Fruit fly (Drosophila melanogaster) whole organism, embryonic: ENCODE data around the gene Acf.

Source experiments
- Abd-B ChIP-seq: fragments of 200-800 bp; sonication (Bioruptor generic); optimal IDR thresholded peaks from 2 replicates; lab custom pipeline; 2018; ENCODE audit warnings: missing biosample characterization, mild to moderate bottlenecking, missing genetic modification characterization, moderate library complexity
- B-H2 ChIP-seq: fragments of 200-800 bp; sonication (Bioruptor generic); optimal IDR thresholded peaks from 2 replicates; lab custom pipeline; 2018; ENCODE audit warnings: missing biosample characterization, mild to moderate bottlenecking, missing genetic modification characterization
- CG10431 ChIP-seq: fragments of 200-800 bp; sonication (Bioruptor generic); optimal IDR thresholded peaks from 3 replicates; lab custom pipeline; 2018; ENCODE audit warnings: missing biosample characterization, mild to moderate bottlenecking, missing genetic modification characterization
- CG10959 ChIP-seq: fragments of 200-800 bp; sonication (Bioruptor generic); IDR thresholded peaks from 2 replicates; pipeline ENCODE4 v1.3.6; 2022; ENCODE audit warnings: missing biosample characterization, missing genetic modification characterization
- CG15696 ChIP-seq: fragments of 200-800 bp; sonication (Bioruptor generic); optimal IDR thresholded peaks from 2 replicates; lab custom pipeline; 2019; ENCODE audit warnings: missing biosample characterization, mild to moderate bottlenecking, missing genetic modification characterization, moderate library complexity
- CG17802 ChIP-seq: fragments of 200-800 bp; sonication (Bioruptor generic); optimal IDR thresholded peaks from 2 replicates; lab custom pipeline; 2018; ENCODE audit warnings: missing biosample characterization, mild to moderate bottlenecking, missing genetic modification characterization, moderate library complexity
- CG2120 ChIP-seq: fragments of 200-800 bp; sonication (Bioruptor generic); optimal IDR thresholded peaks from 3 replicates; lab custom pipeline; 2016; ENCODE audit warnings: missing biosample characterization, missing genetic modification characterization
- CG31441 ChIP-seq: fragments of 200-800 bp; sonication (Bioruptor generic); IDR thresholded peaks from 2 replicates; pipeline ENCODE4 v1.3.6; 2022; ENCODE audit warnings: missing biosample characterization, missing genetic modification characterization
- CG43689 ChIP-seq: fragments of 200-800 bp; sonication (Bioruptor generic); IDR thresholded peaks from 2 replicates; pipeline ENCODE4 v1.3.6; 2022; ENCODE audit warnings: missing biosample characterization, missing genetic modification characterization
- CG6683 ChIP-seq: fragments of 200-800 bp; sonication (Bioruptor generic); optimal IDR thresholded peaks from 2 replicates; lab custom pipeline; 2017; ENCODE audit warnings: missing biosample characterization, mild to moderate bottlenecking, missing genetic modification characterization, missing genetic modification reagents
- CG6791 ChIP-seq: fragments of 200-800 bp; sonication (Bioruptor generic); IDR thresholded peaks from 3 replicates; pipeline ENCODE4 v1.3.6; 2022; ENCODE audit warnings: missing biosample characterization, missing genetic modification characterization; ENCODE audit not compliant: partially characterized antibody
- CG7271 ChIP-seq: fragments of 200-800 bp; sonication (Bioruptor generic); optimal IDR thresholded peaks from 2 replicates; lab custom pipeline; 2018; ENCODE audit warnings: missing biosample characterization, mild to moderate bottlenecking, missing genetic modification characterization, moderate library complexity
- CG7357 ChIP-seq: fragments of 200-800 bp; sonication (Bioruptor generic); IDR thresholded peaks from 3 replicates; pipeline ENCODE4 v1.3.6; 2022; ENCODE audit warnings: missing biosample characterization, missing genetic modification characterization
- CG7786 ChIP-seq: fragments of 200-800 bp; sonication (Bioruptor generic); optimal IDR thresholded peaks from 2 replicates; lab custom pipeline; 2016; ENCODE audit warnings: missing biosample characterization, missing genetic modification characterization
- CG8089 ChIP-seq: fragments of 200-800 bp; sonication (Bioruptor generic); optimal IDR thresholded peaks from 3 replicates; lab custom pipeline; 2016; ENCODE audit warnings: missing biosample characterization, missing genetic modification characterization
- CG8281 ChIP-seq: fragments of 200-800 bp; sonication (Bioruptor generic); optimal IDR thresholded peaks from 2 replicates; lab custom pipeline; 2018; ENCODE audit warnings: missing biosample characterization, mild to moderate bottlenecking, missing genetic modification characterization, moderate library complexity
- CG9437 ChIP-seq: fragments of 200-800 bp; sonication (Bioruptor generic); optimal IDR thresholded peaks from 2 replicates; lab custom pipeline; 2018; ENCODE audit warnings: missing biosample characterization, mild to moderate bottlenecking, missing genetic modification characterization
- CoRest ChIP-seq: fragments of 200-800 bp; sonication (Bioruptor generic); optimal IDR thresholded peaks from 3 replicates; lab custom pipeline; 2018; ENCODE audit warnings: missing biosample characterization, mild to moderate bottlenecking, missing genetic modification characterization, moderate library complexity
- D ChIP-seq, 2 experiments: fragments of 200-800 bp in 1 of 2; fragments of >200 bp in 1 of 2; sonication (Bioruptor generic) in 1 of 2; optimal IDR thresholded peaks; 2 replicates in 1 of 2; 3 replicates in 1 of 2; lab custom pipeline; 2017; ENCODE audit warnings: mild to moderate bottlenecking in 1 of 2, missing biosample characterization in 1 of 2, missing genetic modification characterization in 1 of 2, missing genetic modification reagents in 1 of 2
- Dad ChIP-seq: fragments of 200-800 bp; sonication (Bioruptor generic); optimal IDR thresholded peaks from 3 replicates; lab custom pipeline; 2016; ENCODE audit warnings: missing biosample characterization, missing genetic modification characterization
- Dbx ChIP-seq: fragments of 200-800 bp; sonication (Bioruptor generic); IDR thresholded peaks from 3 replicates; pipeline ENCODE4 v1.3.6; 2022; ENCODE audit warnings: missing biosample characterization, missing genetic modification characterization
- Dp ChIP-seq: fragments of 200-800 bp; sonication (Bioruptor generic); optimal IDR thresholded peaks from 2 replicates; lab custom pipeline; 2018; ENCODE audit warnings: missing biosample characterization, mild to moderate bottlenecking, missing genetic modification characterization, moderate library complexity
- Drgx ChIP-seq: fragments of 200-800 bp; sonication (Bioruptor generic); IDR thresholded peaks from 2 replicates; pipeline ENCODE4 v1.3.6; 2022; ENCODE audit warnings: missing biosample characterization, missing genetic modification characterization
- E2f2 ChIP-seq: fragments of 200-800 bp; sonication (Bioruptor generic); IDR thresholded peaks from 2 replicates; pipeline ENCODE4 v1.3.6; 2022; ENCODE audit warnings: missing biosample characterization, missing genetic modification characterization
- Ets97D ChIP-seq: fragments of 200-800 bp; sonication (Bioruptor generic); optimal IDR thresholded peaks from 3 replicates; lab custom pipeline; 2016; ENCODE audit warnings: missing biosample characterization, missing genetic modification characterization
- Gug ChIP-seq: fragments of 200-800 bp; sonication (Bioruptor generic); IDR thresholded peaks from 4 replicates; pipeline ENCODE4 v1.3.6; 2022; ENCODE audit warnings: missing biosample characterization, missing genetic modification characterization
- HLH3B ChIP-seq: fragments of 200-800 bp; sonication (Bioruptor generic); IDR thresholded peaks from 2 replicates; pipeline ENCODE4 v1.3.6; 2022; ENCODE audit warnings: missing biosample characterization, missing genetic modification characterization
- Hey ChIP-seq: fragments of 200-800 bp; sonication (Bioruptor generic); optimal IDR thresholded peaks from 3 replicates; lab custom pipeline; 2018; ENCODE audit warnings: missing biosample characterization, mild to moderate bottlenecking, missing genetic modification characterization
- Hmx ChIP-seq: fragments of 200-800 bp; sonication (Bioruptor generic); optimal IDR thresholded peaks from 2 replicates; lab custom pipeline; 2016; ENCODE audit warnings: missing biosample characterization, missing genetic modification characterization
- Meics ChIP-seq: fragments of 200-800 bp; sonication (Bioruptor generic); optimal IDR thresholded peaks from 2 replicates; lab custom pipeline; 2017; ENCODE audit warnings: missing biosample characterization, mild to moderate bottlenecking, missing genetic modification characterization
- Myb ChIP-seq: fragments of 200-800 bp; sonication (Bioruptor generic); optimal IDR thresholded peaks from 2 replicates; lab custom pipeline; 2016; ENCODE audit warnings: missing biosample characterization, missing genetic modification characterization
- PHDP ChIP-seq: fragments of 200-800 bp; sonication (Bioruptor generic); optimal IDR thresholded peaks from 3 replicates; lab custom pipeline; 2018; ENCODE audit warnings: missing biosample characterization, mild to moderate bottlenecking, missing genetic modification characterization, moderate library complexity
- Six4 ChIP-seq: fragments of 200-800 bp; sonication (Bioruptor generic); optimal IDR thresholded peaks from 2 replicates; lab custom pipeline; 2016; ENCODE audit warnings: missing biosample characterization, missing genetic modification characterization
- Ssrp ChIP-seq: fragments of 200-800 bp; sonication (Bioruptor generic); optimal IDR thresholded peaks from 2 replicates; lab custom pipeline; 2018; ENCODE audit warnings: missing biosample characterization, mild to moderate bottlenecking, missing genetic modification characterization, moderate library complexity
- bab2 ChIP-seq: fragments of 200-800 bp; sonication (Bioruptor generic); optimal IDR thresholded peaks from 2 replicates; lab custom pipeline; 2016; ENCODE audit warnings: missing biosample characterization, missing genetic modification characterization
- btn ChIP-seq: fragments of 200-800 bp; sonication (Bioruptor generic); optimal IDR thresholded peaks from 2 replicates; lab custom pipeline; 2016; ENCODE audit warnings: missing biosample characterization, missing genetic modification characterization
- cato ChIP-seq: fragments of 200-800 bp; sonication (Bioruptor generic); optimal IDR thresholded peaks from 2 replicates; lab custom pipeline; 2016; ENCODE audit warnings: missing biosample characterization, missing genetic modification characterization, borderline replicate concordance
- chif ChIP-seq, 2 experiments: fragments of 200-800 bp; sonication (Bioruptor generic); optimal IDR thresholded peaks; 3 replicates each; lab custom pipeline; 2016; ENCODE audit warnings: missing biosample characterization in 2 of 2, missing genetic modification characterization in 2 of 2
- gcm ChIP-seq: fragments of 200-800 bp; sonication (Bioruptor generic); optimal IDR thresholded peaks from 2 replicates; lab custom pipeline; 2019; ENCODE audit warnings: missing biosample characterization, mild to moderate bottlenecking, missing genetic modification characterization, moderate library complexity
- nau ChIP-seq: fragments of 200-800 bp; sonication (Bioruptor generic); optimal IDR thresholded peaks from 3 replicates; lab custom pipeline; 2017; ENCODE audit warnings: missing biosample characterization, mild to moderate bottlenecking, missing genetic modification characterization, missing genetic modification reagents
- nmo ChIP-seq: fragments of 200-800 bp; sonication (Bioruptor generic); optimal IDR thresholded peaks from 2 replicates; lab custom pipeline; 2018; ENCODE audit warnings: missing biosample characterization, mild to moderate bottlenecking, missing genetic modification characterization, moderate library complexity
- nom ChIP-seq: fragments of 200-800 bp; sonication (Bioruptor generic); optimal IDR thresholded peaks from 2 replicates; lab custom pipeline; 2017; ENCODE audit warnings: missing biosample characterization, missing genetic modification characterization, mild to moderate bottlenecking, moderate library complexity, missing genetic modification reagents
- pros ChIP-seq: fragments of 200-800 bp; sonication (Bioruptor generic); optimal IDR thresholded peaks from 3 replicates; lab custom pipeline; 2019; ENCODE audit warnings: missing biosample characterization, mild to moderate bottlenecking, missing genetic modification characterization, moderate library complexity
- schlank ChIP-seq: fragments of 200-800 bp; sonication (Bioruptor generic); optimal IDR thresholded peaks from 2 replicates; lab custom pipeline; 2018; ENCODE audit warnings: missing biosample characterization, mild to moderate bottlenecking, missing genetic modification characterization
- so ChIP-seq: fragments of 200-800 bp; sonication (Bioruptor generic); IDR thresholded peaks from 3 replicates; pipeline ENCODE4 v1.3.6; 2022; ENCODE audit warnings: missing biosample characterization, missing genetic modification characterization
- sqz ChIP-seq: fragments of 200-800 bp; sonication (Bioruptor generic); optimal IDR thresholded peaks from 3 replicates; lab custom pipeline; 2018; ENCODE audit warnings: missing biosample characterization, mild to moderate bottlenecking, missing genetic modification characterization
- sug ChIP-seq: fragments of 200-800 bp; optimal IDR thresholded peaks from 2 replicates; lab custom pipeline; 2019; ENCODE audit warnings: missing biosample characterization, mild to moderate bottlenecking, missing genetic modification characterization, moderate library complexity
- twi ChIP-seq: fragments of 200-800 bp; optimal IDR thresholded peaks from 2 replicates; lab custom pipeline; 2019; ENCODE audit warnings: missing biosample characterization, mild to moderate bottlenecking, missing genetic modification characterization, moderate library complexity
- vfl ChIP-seq: fragments of 200-800 bp; sonication (Bioruptor generic); optimal IDR thresholded peaks from 2 replicates; lab custom pipeline; 2016; ENCODE audit warnings: missing biosample characterization, missing genetic modification characterization
- vnd ChIP-seq: fragments of 200-800 bp; sonication (Bioruptor generic); IDR thresholded peaks from 3 replicates; pipeline ENCODE4 v1.3.6; 2022; ENCODE audit warnings: missing biosample characterization, missing genetic modification characterization; ENCODE audit not compliant: partially characterized antibody

Gene Acf

DNA sequence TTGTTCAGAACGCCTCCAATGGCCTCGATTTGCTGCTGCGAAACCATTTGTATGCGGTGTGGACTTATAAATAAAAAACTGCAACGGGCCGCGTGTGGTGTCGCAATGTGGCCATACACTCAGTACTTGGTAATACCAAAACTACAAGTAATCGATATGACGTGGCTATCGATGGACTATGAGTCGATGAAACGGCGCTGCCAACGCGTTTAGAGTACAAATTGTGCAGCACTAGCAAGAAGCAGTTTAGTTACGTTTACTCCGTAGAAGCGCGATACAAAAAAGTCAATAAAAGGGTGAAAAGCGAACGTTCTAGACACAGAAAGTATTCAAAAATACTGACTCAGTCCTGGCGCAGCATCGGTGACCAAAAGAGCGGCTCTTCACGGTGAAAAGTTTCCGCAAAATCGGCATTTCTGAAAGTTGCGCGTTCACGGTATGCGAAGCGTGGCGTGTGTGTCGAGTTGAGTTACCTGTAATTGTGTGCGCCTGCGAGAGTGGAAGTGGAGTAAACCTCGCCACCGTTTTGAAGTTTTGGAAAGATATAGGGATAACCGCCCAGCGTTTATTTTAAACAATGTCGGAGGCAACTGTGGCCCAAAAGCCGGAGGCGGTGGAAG, 46.2 kb upstream of the Acf start, which contains the start of the genes nero and CG1910:
nero (minus strand) TSS at position 130 of the 620 bp plus-strand sequence.
CG1910 (plus strand) TSS at position 215 of the 620 bp plus-strand sequence.
- TF ChIP-seq vfl (GFP tag; lab: Kevin White, UChicago) (peak; percentile 1), D (optimal IDR thresholded peaks at IDR 0.05; lab: Kevin White, UChicago) (no peak), D (GFP tag; optimal IDR thresholded peaks at IDR 0.05; lab: Kevin White, UChicago) (no peak), CG6683 (no peak), Hey (tag; lab: Kevin White, UChicago) (no peak), nom (GFP tag; lab: Kevin White, UChicago) (peak; percentile 26), Six4 (GFP tag; lab: Kevin White, UChicago) (no peak), schlank (no peak), Hmx (no peak), sug (tag; lab: Kevin White, UChicago) (peak; percentile 53), Meics (GFP tag; lab: Kevin White, UChicago) (no peak), chif (GFP tag; optimal IDR thresholded peaks at IDR 0.05; lab: Kevin White, UChicago) (no peak), CG7786 (peak; percentile 16), sqz (peak; percentile 31), CG10959 (GFP tag; lab: Robert Waterston, UW) (no peak), CG8281 (tag; lab: Kevin White, UChicago) (no peak), CG6791 (GFP tag; lab: Robert Waterston, UW) (no peak), B-H2 (GFP tag; lab: Kevin White, UChicago) (peak; percentile 27), so (GFP tag; lab: Robert Waterston, UW) (no peak), CG15696 (tag; lab: Kevin White, UChicago) (no peak), twi (no peak), CG2120 (peak; percentile 6), Myb (GFP tag; lab: Kevin White, UChicago) (peak; percentile 71), PHDP (tag; lab: Kevin White, UChicago) (no peak), CG31441 (no peak), E2f2 (GFP tag; lab: Robert Waterston, UW) (no peak), nau (GFP tag; lab: Kevin White, UChicago) (no peak), Ets97D (GFP tag; lab: Kevin White, UChicago) (peak; percentile 28), cato (GFP tag; lab: Kevin White, UChicago) (no peak), CG9437 (GFP tag; lab: Kevin White, UChicago) (peak; percentile 96), HLH3B (GFP tag; lab: Robert Waterston, UW) (no peak), bab2 (GFP tag; lab: Kevin White, UChicago) (no peak), CG7271 (peak; percentile 48), vnd (GFP tag; lab: Robert Waterston, UW) (no peak), Dbx (GFP tag; lab: Robert Waterston, UW) (no peak), pros (GFP tag; lab: Kevin White, UChicago) (no peak), Dad (GFP tag; lab: Kevin White, UChicago) (no peak), nmo (GFP tag; lab: Kevin White, UChicago) (peak; percentile 48), gcm (GFP tag; lab: Kevin White, UChicago) (no peak), Ssrp (tag; lab: Kevin White, UChicago) (no peak), CG43689 (GFP tag; lab: Robert Waterston, UW) (no peak), Abd-B (GFP tag; lab: Kevin White, UChicago) (no peak), CG10431 (GFP tag; lab: Kevin White, UChicago) (no peak), CG7357 (0 out of 3 replicates have a peak, but pooled peaks have one; percentile 23), CG17802 (tag; lab: Kevin White, UChicago) (no peak), btn (no peak), Gug (GFP tag; lab: Robert Waterston, UW) (no peak), CG8089 (peak; percentile 2), CoRest (tag; lab: Kevin White, UChicago) (peak; percentile 8), Drgx (GFP tag; lab: Robert Waterston, UW) (no peak), Dp (GFP tag; lab: Kevin White, UChicago) (peak; percentile 54)
